Worm (Caenorhabditis elegans) whole organism, young adult: ENCODE measurements around the gene rmd-1.

Experiments used
- F52B5.7 ChIP-seq: sonication (generic microtip); optimal IDR thresholded peaks from 2 replicates; lab custom pipeline; 2016; ENCODE audit warnings: mild to moderate bottlenecking, missing genetic modification characterization, missing compliant biosample characterization
- akir-1 ChIP-seq: fragments of 200-800 bp; sonication (Bioruptor generic); optimal IDR thresholded peaks from 2 replicates; lab custom pipeline; 2018; ENCODE audit warnings: mild to moderate bottlenecking, missing genetic modification characterization, moderate library complexity, missing compliant biosample characterization
- ama-1 ChIP-seq, 3 experiments: fragments of 150-350 bp in 1 of 3; sonication (generic microtip) in 2 of 3; optimal IDR thresholded peaks; 2 replicates each; lab custom pipeline; 2014 to 2018; ENCODE audit warnings: missing biosample characterization in 2 of 3, missing genetic modification characterization in 2 of 3, missing genetic modification reagents in 2 of 3
- efl-1 ChIP-seq: fragments of 150-350 bp; optimal IDR thresholded peaks from 2 replicates; lab custom pipeline; 2014; ENCODE audit warnings: missing biosample characterization, missing genetic modification reagents, missing genetic modification characterization
- ekl-4 ChIP-seq: fragments of 200-800 bp; sonication (Bioruptor generic); IDR thresholded peaks from 2 replicates; pipeline ENCODE4 v1.3.6; 2022; ENCODE audit warnings: missing genetic modification reagents, missing genetic modification characterization, missing compliant biosample characterization
- fkh-3 ChIP-seq: sonication (generic microtip); optimal IDR thresholded peaks from 2 replicates; lab custom pipeline; 2016; ENCODE audit warnings: mild to moderate bottlenecking, missing genetic modification characterization, missing compliant biosample characterization
- lag-1 ChIP-seq: fragments of 200-800 bp; sonication (Bioruptor generic); IDR thresholded peaks from 2 replicates; pipeline ENCODE4 v1.3.6; 2022; ENCODE audit warnings: missing genetic modification reagents, missing genetic modification characterization, missing compliant biosample characterization
- madf-10 ChIP-seq: sonication (generic microtip); optimal IDR thresholded peaks from 2 replicates; lab custom pipeline; 2016; ENCODE audit warnings: mild to moderate bottlenecking, missing genetic modification characterization, missing compliant biosample characterization
- mel-28 ChIP-seq: sonication (generic microtip); optimal IDR thresholded peaks from 2 replicates; lab custom pipeline; 2016; ENCODE audit warnings: borderline replicate concordance, mild to moderate bottlenecking, missing genetic modification characterization, missing compliant biosample characterization
- mxl-1 ChIP-seq: sonication (generic microtip); optimal IDR thresholded peaks from 2 replicates; lab custom pipeline; 2016; ENCODE audit warnings: missing genetic modification characterization, missing compliant biosample characterization
- nhr-80 ChIP-seq: sonication (generic microtip); optimal IDR thresholded peaks from 2 replicates; lab custom pipeline; 2016; ENCODE audit warnings: missing genetic modification characterization, missing compliant biosample characterization
- pha-4 ChIP-seq: fragments of 150-350 bp; sonication (generic microtip); optimal IDR thresholded peaks from 2 replicates; lab custom pipeline; 2014; ENCODE audit warnings: missing biosample characterization, missing genetic modification reagents, missing genetic modification characterization
- snpc-4 ChIP-seq, 5 experiments: fragments of 150-350 bp in 1 of 5; sonication (generic microtip) in 4 of 5; optimal IDR thresholded peaks; 2 replicates each; lab custom pipeline; 2014 to 2018; ENCODE audit warnings: missing genetic modification characterization in 5 of 5, missing biosample characterization in 3 of 5, antibody characterized with exemption in 2 of 5, mild to moderate bottlenecking in 2 of 5, missing compliant biosample characterization in 2 of 5, missing genotype in 2 of 5, moderate library complexity in 2 of 5, missing genetic modification reagents in 1 of 5

- TF ChIP-seq madf-10 (tag; lab: Kevin White, UChicago) (no peak), fkh-3 (tag; lab: Kevin White, UChicago) (no peak), mel-28 (tag; lab: Kevin White, UChicago) (no peak), nhr-80 (tag; lab: Kevin White, UChicago) (no peak), lag-1 (GFP tag; lab: Robert Waterston, UW) (no peak), snpc-4 (GFP tag; optimal IDR thresholded peaks at IDR 0.05; lab: Kevin White, UChicago) (no peak), snpc-4 (tag; optimal IDR thresholded peaks at IDR 0.05; lab: Kevin White, UChicago) (no peak), ama-1 (optimal IDR thresholded peaks at IDR 0.05; lab: Kevin White, UChicago) (no peak), ama-1 (GFP tag; optimal IDR thresholded peaks at IDR 0.05; lab: Kevin White, UChicago) (no peak), efl-1 (no peak), ekl-4 (GFP tag; lab: Robert Waterston, UW) (no peak), F52B5.7 (tag; lab: Kevin White, UChicago) (no peak), mxl-1 (tag; lab: Kevin White, UChicago) (no peak), akir-1 (GFP tag; lab: Kevin White, UChicago) (no peak), pha-4 (tag; lab: Kevin White, UChicago) (no peak)
Measured at ce11 chrIII:9713182-9713581, 45.7 kb upstream of the rmd-1 start.
